Fruit fly (Drosophila melanogaster): ENCODE data around the gene CG13318.

CG13318 gene

DNA sequence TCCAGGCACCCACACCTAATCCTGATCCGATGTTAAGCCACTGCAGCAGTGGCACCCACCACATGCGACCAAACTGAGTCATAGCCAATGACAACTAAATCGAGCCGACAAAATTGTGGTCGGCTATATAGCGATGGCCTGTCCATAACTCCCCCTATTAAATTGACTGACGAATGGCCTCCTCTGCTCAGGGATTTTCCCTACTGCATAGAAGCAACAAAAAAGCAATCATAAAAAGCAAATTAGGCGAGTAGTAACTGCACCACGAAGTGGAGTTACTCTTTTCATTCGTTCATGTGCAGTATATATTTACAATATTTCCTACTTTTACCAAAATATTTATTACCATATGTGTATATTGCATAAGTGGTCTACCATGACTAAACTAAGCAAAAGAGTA lies at the start of gene CG13318:
TSS of gene CG13318 (minus strand) at position 101 of the 400 bp plus-strand sequence.
- TF ChIP-seq CG1233 (GFP tag; optimal IDR thresholded peaks at IDR 0.05) (no peak), CG2202 (tag; optimal IDR thresholded peaks at IDR 0.05) (no peak), NK7.1 (GFP tag; optimal IDR thresholded peaks at IDR 0.05) (no peak), HmgD (GFP tag; optimal IDR thresholded peaks at IDR 0.05) (no peak), CG6272 (GFP tag; IDR thresholded peaks at IDR 0.05) (no peak)

dm6 chr3R:8821623-8822022 lies 49.1 kb upstream of the CG13318 start, which contains the start of gene CG8369:
TSS of gene CG8369 (plus strand) at chr3R:8822008.
- TF ChIP-seq E2f2 (GFP tag; IDR thresholded peaks at IDR 0.05), result 0 out of 2 replicates have a peak, but pooled peaks have one; percentile 22
- TF ChIP-seq chinmo (GFP tag; IDR thresholded peaks at IDR 0.05; ENCODE audit: partially characterized antibody), result peak; percentile 48; the same call in 1 of the 4 replicates
- no peak for TF ChIP-seq prd (optimal IDR thresholded peaks at IDR 0.05)
- no peak for TF ChIP-seq prd (GFP tag; IDR thresholded peaks at IDR 0.05)
- TF ChIP-seq CG15601 (tag; optimal IDR thresholded peaks at IDR 0.05), result no peak
- no peak for TF ChIP-seq dati (GFP tag; IDR thresholded peaks at IDR 0.05)
- peak; percentile 48 for TF ChIP-seq cg (GFP tag; optimal IDR thresholded peaks at IDR 0.05)
- TF ChIP-seq CG11247 (GFP tag; IDR thresholded peaks at IDR 0.05), result no peak
- peak; percentile 15 for TF ChIP-seq Med (GFP tag)
- TF ChIP-seq zfh1 (GFP tag; IDR thresholded peaks at IDR 0.05), result no peak
- TF ChIP-seq CG34376 (GFP tag; optimal IDR thresholded peaks at IDR 0.05), result peak; percentile 54
- peak; percentile 2 for TF ChIP-seq sug (tag; optimal IDR thresholded peaks at IDR 0.05)
- peak; percentile 24 for TF ChIP-seq mirr (GFP tag; optimal IDR thresholded peaks at IDR 0.05)
- TF ChIP-seq Fer1 (GFP tag; optimal IDR thresholded peaks at IDR 0.05), result no peak
- TF ChIP-seq gem (tag; optimal IDR thresholded peaks at IDR 0.05), result no peak
- peak; percentile 17 for TF ChIP-seq CG10543 (GFP tag; optimal IDR thresholded peaks at IDR 0.05)

DNA sequence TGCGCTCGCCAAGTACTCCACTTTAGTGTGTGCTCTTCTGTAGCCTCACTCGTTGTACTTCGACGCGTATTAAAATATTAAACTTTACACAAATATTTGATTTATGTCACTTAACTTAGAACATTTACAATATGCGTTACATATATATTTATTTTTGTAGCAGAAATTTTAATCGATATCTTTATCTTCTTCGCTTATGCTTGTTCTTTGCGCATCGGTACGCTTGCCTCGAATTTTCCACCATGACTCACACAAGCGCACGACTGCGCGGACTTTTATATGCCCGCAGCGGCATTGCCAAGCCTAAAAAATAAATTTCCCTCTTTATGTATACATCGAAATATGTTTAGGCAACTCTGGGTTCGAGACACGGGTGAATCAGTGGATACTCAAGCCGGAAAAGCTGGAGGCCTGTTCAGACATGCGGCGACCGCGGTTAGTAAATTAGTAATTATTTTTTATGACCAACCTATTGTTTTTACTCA lies 48.0 kb upstream of the CG13318 start, which contains the start of gene aqz:
TSS of gene aqz (minus strand) at position 255 of the 485 bp plus-strand sequence.
- peak; percentile 66 for TF ChIP-seq exex (tag; optimal IDR thresholded peaks at IDR 0.05)
- peak; percentile 44; the same call in 1 of the 2 replicates for TF ChIP-seq inv (GFP tag; IDR thresholded peaks at IDR 0.05; ENCODE audit: partially characterized antibody)
- no peak for TF ChIP-seq Optix (GFP tag; IDR thresholded peaks at IDR 0.05)
- peak; percentile 35; the same call in 1 of the 2 replicates for TF ChIP-seq CG6689 (GFP tag; IDR thresholded peaks at IDR 0.05)
- TF ChIP-seq CG18476 (GFP tag; optimal IDR thresholded peaks at IDR 0.05), result peak; percentile 3
- peak; percentile 76; the same call in 2 of the 3 replicates for TF ChIP-seq CG34422 (GFP tag; IDR thresholded peaks at IDR 0.05)
- TF ChIP-seq CG12744 (GFP tag; optimal IDR thresholded peaks at IDR 0.05), result peak; percentile 46
- TF ChIP-seq CG1024 (GFP tag; IDR thresholded peaks at IDR 0.05), result peak; percentile 77
- peak; percentile 31 for TF ChIP-seq Elba2 (GFP tag; optimal IDR thresholded peaks at IDR 0.05)
- TF ChIP-seq CG7928 (GFP tag; optimal IDR thresholded peaks at IDR 0.05), result peak; percentile 27
- TF ChIP-seq CG17186 (GFP tag; optimal IDR thresholded peaks at IDR 0.05), result peak; percentile 69
- TF ChIP-seq Bdp1 (GFP tag; optimal IDR thresholded peaks at IDR 0.05), result peak; percentile 41
- TF ChIP-seq CG9817 (tag; optimal IDR thresholded peaks at IDR 0.05), result peak; percentile 66
- TF ChIP-seq Sry-β (GFP tag; optimal IDR thresholded peaks at IDR 0.05), result peak; percentile 19
- TF ChIP-seq chn (GFP tag; optimal IDR thresholded peaks at IDR 0.05), result peak; percentile 76
- peak; percentile 81 for TF ChIP-seq CG12769 (tag; optimal IDR thresholded peaks at IDR 0.05)
- peak; percentile 63 for TF ChIP-seq CG4707 (GFP tag; optimal IDR thresholded peaks at IDR 0.05)
- TF ChIP-seq tgo (GFP tag; IDR thresholded peaks at IDR 0.05), result peak; percentile 35; the same call in 2 of the 3 replicates
- TF ChIP-seq CG14860 (GFP tag; IDR thresholded peaks at IDR 0.05; ENCODE audit: partially characterized antibody), result no peak
- no peak for TF ChIP-seq Gsc (GFP tag; IDR thresholded peaks at IDR 0.05)
- peak; percentile 74 for TF ChIP-seq mirr (GFP tag; optimal IDR thresholded peaks at IDR 0.05)
- peak; percentile 62 for TF ChIP-seq CoRest (tag; optimal IDR thresholded peaks at IDR 0.05)
- TF ChIP-seq en (GFP tag; optimal IDR thresholded peaks at IDR 0.05), result no peak
- peak; percentile 74 for TF ChIP-seq scrt (GFP tag; optimal IDR thresholded peaks at IDR 0.05)
- no peak for TF ChIP-seq Rx (GFP tag; IDR thresholded peaks at IDR 0.05)
- peak; percentile 77 for TF ChIP-seq Abd-B (GFP tag; optimal IDR thresholded peaks at IDR 0.05)
- no peak for TF ChIP-seq Max (GFP tag; optimal IDR thresholded peaks at IDR 0.05)
- TF ChIP-seq CG10147 (GFP tag; optimal IDR thresholded peaks at IDR 0.05), result peak; percentile 5

All from whole organism, embryonic.